Worm (Caenorhabditis elegans): ENCODE results near the gene C12D5.4.

Gene C12D5.4

DNA sequence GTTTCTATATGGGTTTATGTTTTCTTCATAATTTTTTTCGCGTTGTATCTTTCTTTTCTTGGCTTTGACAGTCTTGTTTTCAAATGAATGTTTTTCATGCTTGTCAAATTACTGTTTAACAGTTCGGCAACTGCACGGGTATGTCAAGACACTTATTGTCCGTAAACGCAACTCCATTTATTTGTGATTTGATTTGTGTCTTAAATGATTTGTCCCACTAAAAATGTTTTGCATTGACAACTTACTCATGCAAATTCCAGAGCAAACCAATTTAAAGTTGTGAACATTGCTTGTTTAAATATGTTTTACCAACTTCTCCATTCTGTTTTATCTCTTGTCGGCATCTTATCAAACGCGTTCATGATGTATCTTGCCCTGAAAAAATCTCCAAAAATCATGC, 40.6 kb upstream of the C12D5.4 start, which contains the start of gene srd-25:
srd-25 (plus strand) TSS at position 301 of the 400 bp plus-strand sequence.
- TF ChIP-seq ceh-83 (GFP tag; optimal IDR thresholded peaks at IDR 0.05) (no peak), nhr-28 (tag; optimal IDR thresholded peaks at IDR 0.05) (no peak), lsy-2 (tag; optimal IDR thresholded peaks at IDR 0.05) (no peak), bed-3 (GFP tag; optimal IDR thresholded peaks at IDR 0.05) (no peak), nhr-12 (tag; optimal IDR thresholded peaks at IDR 0.05) (no peak), nhr-2 (tag; optimal IDR thresholded peaks at IDR 0.05) (no peak), mep-1 (tag; optimal IDR thresholded peaks at IDR 0.05) (no peak), sptf-1 (tag; optimal IDR thresholded peaks at IDR 0.05) (no peak), pha-4 (tag; optimal IDR thresholded peaks at IDR 0.05) (no peak), M03D4.4 (tag; optimal IDR thresholded peaks at IDR 0.05) (no peak), elt-1 (tag; optimal IDR thresholded peaks at IDR 0.05; ENCODE audit: borderline replicate concordance, insufficient read depth) (no peak), ham-2 (GFP tag; optimal IDR thresholded peaks at IDR 0.05) (no peak), ztf-11 (tag; optimal IDR thresholded peaks at IDR 0.05) (no peak), unc-120 (tag; optimal IDR thresholded peaks at IDR 0.05; ENCODE audit: poor library complexity, severe bottlenecking) (no peak), flh-1 (GFP tag; optimal IDR thresholded peaks at IDR 0.05) (no peak), blmp-1 (tag; optimal IDR thresholded peaks at IDR 0.05) (no peak), snpc-4 (tag; optimal IDR thresholded peaks at IDR 0.05) (no peak)

DNA sequence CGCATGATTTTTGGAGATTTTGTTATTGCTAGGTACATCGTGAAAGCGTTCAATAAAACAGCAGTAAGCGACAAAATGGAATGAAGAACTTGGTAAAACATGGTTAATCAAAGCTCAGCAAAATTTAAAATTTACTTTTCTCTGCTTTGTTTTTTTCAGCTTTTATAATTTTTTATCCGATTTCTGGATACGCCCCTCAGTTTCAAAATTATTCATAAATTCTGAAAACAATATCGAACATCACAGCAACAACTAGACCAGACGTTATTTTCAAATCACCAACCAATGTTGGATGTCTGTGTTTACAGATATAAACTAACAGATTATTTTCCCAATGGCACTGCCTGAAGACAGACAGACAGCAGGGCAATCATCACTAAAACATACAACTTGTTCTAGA, 37.7 kb upstream of the C12D5.4 start, which contains the start of gene srd-31:
srd-31 (minus strand) TSS at position 101 of the 400 bp plus-strand sequence.
- TF ChIP-seq ceh-83 (GFP tag; optimal IDR thresholded peaks at IDR 0.05) (no peak), zip-8 (tag; optimal IDR thresholded peaks at IDR 0.05) (no peak), tbx-8 (GFP tag; optimal IDR thresholded peaks at IDR 0.05) (no peak), mep-1 (tag; optimal IDR thresholded peaks at IDR 0.05) (no peak), unc-120 (tag; optimal IDR thresholded peaks at IDR 0.05; ENCODE audit: poor library complexity, severe bottlenecking) (no peak), unc-62 (GFP tag; optimal IDR thresholded peaks at IDR 0.05) (no peak), unc-39 (tag; optimal IDR thresholded peaks at IDR 0.05) (no peak), nhr-237 (tag; optimal IDR thresholded peaks at IDR 0.05) (no peak), sptf-1 (tag; optimal IDR thresholded peaks at IDR 0.05) (no peak), elt-1 (tag; optimal IDR thresholded peaks at IDR 0.05; ENCODE audit: borderline replicate concordance, insufficient read depth) (no peak), snpc-4 (tag; optimal IDR thresholded peaks at IDR 0.05) (no peak), nhr-12 (tag; optimal IDR thresholded peaks at IDR 0.05) (no peak), mls-2 (tag; optimal IDR thresholded peaks at IDR 0.05) (no peak)

ce11 chrV:7635469-7635868, 36.9 kb upstream of the C12D5.4 start, which contains the start of gene srd-29:
srd-29 (plus strand) TSS chrV:7635769.
- no peak for TF ChIP-seq hlh-1 (tag; optimal IDR thresholded peaks at IDR 0.05)
- TF ChIP-seq unc-39 (tag; optimal IDR thresholded peaks at IDR 0.05): no peak
- TF ChIP-seq nhr-12 (tag; optimal IDR thresholded peaks at IDR 0.05): no peak
- TF ChIP-seq tbx-8 (GFP tag; optimal IDR thresholded peaks at IDR 0.05): no peak
- TF ChIP-seq cnd-1 (tag; optimal IDR thresholded peaks at IDR 0.05): no peak
- no peak for TF ChIP-seq lin-32 (GFP tag; optimal IDR thresholded peaks at IDR 0.05)
- TF ChIP-seq mep-1 (tag; optimal IDR thresholded peaks at IDR 0.05): no peak
- no peak for TF ChIP-seq nhr-237 (tag; optimal IDR thresholded peaks at IDR 0.05)
- no peak for TF ChIP-seq unc-62 (GFP tag; optimal IDR thresholded peaks at IDR 0.05)
- TF ChIP-seq pha-4 (tag; optimal IDR thresholded peaks at IDR 0.05): no peak
- no peak for TF ChIP-seq nhr-28 (tag; optimal IDR thresholded peaks at IDR 0.05)
- no peak for TF ChIP-seq ceh-43 (GFP tag; optimal IDR thresholded peaks at IDR 0.05)
- no peak for TF ChIP-seq elt-1 (tag; optimal IDR thresholded peaks at IDR 0.05; ENCODE audit: borderline replicate concordance, insufficient read depth)

ce11 chrV:7637801-7638200, 34.6 kb upstream of the C12D5.4 start, which contains the start of gene clec-45:
clec-45 (plus strand) TSS chrV:7638101.
- TF ChIP-seq nhr-28 (tag; optimal IDR thresholded peaks at IDR 0.05) (no peak), ceh-43 (GFP tag; optimal IDR thresholded peaks at IDR 0.05) (no peak), M03D4.4 (tag; optimal IDR thresholded peaks at IDR 0.05) (no peak), sem-2 (GFP tag; optimal IDR thresholded peaks at IDR 0.05) (no peak), nhr-237 (tag; optimal IDR thresholded peaks at IDR 0.05) (no peak), blmp-1 (tag; optimal IDR thresholded peaks at IDR 0.05) (no peak)

ce11 chrV:7639356-7639755, 33.0 kb upstream of the C12D5.4 start:
- TF ChIP-seq bed-3 (GFP tag; optimal IDR thresholded peaks at IDR 0.05): no peak
- no peak for TF ChIP-seq snpc-4 (tag; optimal IDR thresholded peaks at IDR 0.05)
- no peak for TF ChIP-seq unc-39 (tag; optimal IDR thresholded peaks at IDR 0.05)
- no peak for TF ChIP-seq nhr-237 (tag; optimal IDR thresholded peaks at IDR 0.05)
- TF ChIP-seq mab-5 (tag; optimal IDR thresholded peaks at IDR 0.05): no peak
- TF ChIP-seq cnd-1 (tag; optimal IDR thresholded peaks at IDR 0.05): no peak
- TF ChIP-seq lin-13 (tag; optimal IDR thresholded peaks at IDR 0.05): no peak
- no peak for TF ChIP-seq lsy-2 (tag; optimal IDR thresholded peaks at IDR 0.05)
- no peak for TF ChIP-seq ceh-43 (GFP tag; optimal IDR thresholded peaks at IDR 0.05)
- no peak for TF ChIP-seq pha-4 (tag; optimal IDR thresholded peaks at IDR 0.05)
- no peak for TF ChIP-seq elt-3 (tag; optimal IDR thresholded peaks at IDR 0.05)
- TF ChIP-seq sem-2 (GFP tag; optimal IDR thresholded peaks at IDR 0.05): no peak
- TF ChIP-seq blmp-1 (tag; optimal IDR thresholded peaks at IDR 0.05): no peak
- no peak for TF ChIP-seq elt-1 (tag; optimal IDR thresholded peaks at IDR 0.05; ENCODE audit: borderline replicate concordance, insufficient read depth)
- no peak for TF ChIP-seq nhr-2 (tag; optimal IDR thresholded peaks at IDR 0.05)
- TF ChIP-seq tbx-8 (GFP tag; optimal IDR thresholded peaks at IDR 0.05): no peak
- TF ChIP-seq nhr-76 (tag; optimal IDR thresholded peaks at IDR 0.05): no peak
- TF ChIP-seq unc-120 (tag; optimal IDR thresholded peaks at IDR 0.05; ENCODE audit: poor library complexity, severe bottlenecking): no peak

All from whole organism, mixed stage, embryonic.